Worm (Caenorhabditis elegans): ENCODE measurements around the gene clec-58.
A peak's percentile ranks its signal among the peaks of the same experiment; 100 is the strongest.

DNA sequence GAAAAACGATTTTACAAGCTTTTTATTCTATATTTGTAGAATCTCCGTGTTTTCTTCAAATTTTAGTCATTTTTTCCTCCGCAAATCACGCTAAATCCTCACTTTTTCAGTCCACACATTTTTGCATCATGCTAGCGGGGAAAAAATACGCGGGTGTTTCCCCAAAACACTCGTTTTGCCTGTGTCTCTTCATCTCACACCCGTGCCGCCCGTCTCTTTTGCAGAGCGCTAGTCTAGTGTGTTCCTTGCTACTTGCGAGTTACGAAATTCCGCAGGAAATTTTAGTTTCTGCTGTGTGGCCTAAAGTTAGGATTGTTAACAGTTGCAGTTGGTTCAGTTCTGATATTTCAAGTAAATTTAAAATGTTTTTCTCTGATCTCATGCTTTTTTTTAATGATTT lies 30.2 kb downstream of the clec-58 start:
- no peak for TF ChIP-seq nhr-77 (tag; optimal IDR thresholded peaks at IDR 0.05)
- no peak for TF ChIP-seq lin-15B (tag; optimal IDR thresholded peaks at IDR 0.05)
- TF ChIP-seq fos-1 (tag; optimal IDR thresholded peaks at IDR 0.05), result no peak
- peak; percentile 44 for TF ChIP-seq mes-2 (tag; optimal IDR thresholded peaks at IDR 0.05; ENCODE audit: poor library complexity, severe bottlenecking)
- no peak for TF ChIP-seq unc-39 (tag; optimal IDR thresholded peaks at IDR 0.05)
- no peak for TF ChIP-seq pha-4 (GFP tag; IDR thresholded peaks at IDR 0.05)
- peak; percentile 8 for TF ChIP-seq pha-4 (tag; optimal IDR thresholded peaks at IDR 0.05)
- no peak for TF ChIP-seq nhr-6 (tag; optimal IDR thresholded peaks at IDR 0.05)
- TF ChIP-seq ceh-82 (tag; optimal IDR thresholded peaks at IDR 0.05), result no peak
- no peak for TF ChIP-seq nhr-76 (tag; optimal IDR thresholded peaks at IDR 0.05)
- no peak for TF ChIP-seq saeg-2 (GFP tag; IDR thresholded peaks at IDR 0.05)
- TF ChIP-seq lin-13 (GFP tag; optimal IDR thresholded peaks at IDR 0.05), result no peak
- TF ChIP-seq ces-1 (GFP tag; optimal IDR thresholded peaks at IDR 0.05), result no peak
